Fruit fly (Drosophila melanogaster): ENCODE data around the gene CG7101.
A peak's percentile ranks its signal among the peaks of the same experiment; 100 is the strongest.

CG7101 gene

dm6 chrX:18843229-18844033 lies 13.0 kb downstream of the CG7101 start, which contains the start of gene htk (continued):
- TF ChIP-seq brk (GFP tag; optimal IDR thresholded peaks at IDR 0.05) (no peak), Hr83 (GFP tag; optimal IDR thresholded peaks at IDR 0.05; ENCODE audit: poor library complexity, severe bottlenecking) (peak; percentile 72), Dif (GFP tag; optimal IDR thresholded peaks at IDR 0.05; ENCODE audit: partially characterized antibody) (no peak), dsf (GFP tag; optimal IDR thresholded peaks at IDR 0.05; ENCODE audit: borderline replicate concordance) (no peak), Mio (GFP tag; optimal IDR thresholded peaks at IDR 0.05) (no peak), Sp1 (GFP tag; optimal IDR thresholded peaks at IDR 0.05) (peak; percentile 20), Dfd (GFP tag; optimal IDR thresholded peaks at IDR 0.05) (no peak), foxo (GFP tag; optimal IDR thresholded peaks at IDR 0.05) (peak in 1 of 2 experiments; percentile 86), rgr (GFP tag; optimal IDR thresholded peaks at IDR 0.05) (peak; percentile 74), CrebA (GFP tag; optimal IDR thresholded peaks at IDR 0.05; ENCODE audit: borderline replicate concordance) (no peak), pan (optimal IDR thresholded peaks at IDR 0.05) (no peak)

- TF ChIP-seq Sp1 (GFP tag; optimal IDR thresholded peaks at IDR 0.05) (peak; percentile 89), Hr78 (GFP tag; optimal IDR thresholded peaks at IDR 0.05) (no peak), jim (GFP tag; optimal IDR thresholded peaks at IDR 0.05) (no peak), Abd-B (GFP tag; optimal IDR thresholded peaks at IDR 0.05) (no peak), woc (GFP tag; optimal IDR thresholded peaks at IDR 0.05) (peak; percentile 92), OdsH (GFP tag; optimal IDR thresholded peaks at IDR 0.05) (peak; percentile 80), sv (GFP tag; optimal IDR thresholded peaks at IDR 0.05) (peak; percentile 77), Hnf4 (GFP tag; optimal IDR thresholded peaks at IDR 0.05) (no peak), CrebA (GFP tag; optimal IDR thresholded peaks at IDR 0.05; ENCODE audit: borderline replicate concordance) (no peak), Vsx2 (GFP tag; optimal IDR thresholded peaks at IDR 0.05; ENCODE audit: partially characterized antibody) (no peak), usp (GFP tag; optimal IDR thresholded peaks at IDR 0.05) (no peak), fru (GFP tag; optimal IDR thresholded peaks at IDR 0.05) (peak; percentile 86), ey (GFP tag; optimal IDR thresholded peaks at IDR 0.05) (peak; percentile 81), HLH106 (tag; optimal IDR thresholded peaks at IDR 0.05) (peak; percentile 89), dsf (GFP tag; optimal IDR thresholded peaks at IDR 0.05; ENCODE audit: borderline replicate concordance) (no peak), Myc (optimal IDR thresholded peaks at IDR 0.05) (no peak), Mio (GFP tag; optimal IDR thresholded peaks at IDR 0.05) (peak; percentile 13), tai (GFP tag; optimal IDR thresholded peaks at IDR 0.05) (no peak), sage (GFP tag; optimal IDR thresholded peaks at IDR 0.05) (no peak), Jra (GFP tag; optimal IDR thresholded peaks at IDR 0.05) (no peak), dmrt93B (GFP tag; optimal IDR thresholded peaks at IDR 0.05) (peak; percentile 81), rgr (GFP tag; optimal IDR thresholded peaks at IDR 0.05) (peak; percentile 84), CG9705 (GFP tag; optimal IDR thresholded peaks at IDR 0.05) (peak; percentile 83), Dfd (GFP tag; optimal IDR thresholded peaks at IDR 0.05) (no peak), foxo (GFP tag; optimal IDR thresholded peaks at IDR 0.05) (peak in 1 of 2 experiments; percentile 88), lola (GFP tag; optimal IDR thresholded peaks at IDR 0.05) (no peak), Rel (GFP tag; optimal IDR thresholded peaks at IDR 0.05) (no peak), Rel (tag; optimal IDR thresholded peaks at IDR 0.05) (peak; percentile 57), pan (optimal IDR thresholded peaks at IDR 0.05) (no peak), h (GFP tag; optimal IDR thresholded peaks at IDR 0.05) (peak; percentile 81), psq (GFP tag; optimal IDR thresholded peaks at IDR 0.05) (peak; percentile 81), N (GFP tag; optimal IDR thresholded peaks at IDR 0.05) (no peak), brk (GFP tag; optimal IDR thresholded peaks at IDR 0.05) (no peak), Dif (GFP tag; optimal IDR thresholded peaks at IDR 0.05; ENCODE audit: partially characterized antibody) (no peak), CG32264 (GFP tag; optimal IDR thresholded peaks at IDR 0.05) (no peak), GATAd (GFP tag; optimal IDR thresholded peaks at IDR 0.05) (no peak), Hr83 (GFP tag; optimal IDR thresholded peaks at IDR 0.05; ENCODE audit: poor library complexity, severe bottlenecking) (peak; percentile 85), br (GFP tag; optimal IDR thresholded peaks at IDR 0.05) (peak; percentile 75), dl (GFP tag; optimal IDR thresholded peaks at IDR 0.05; ENCODE audit: insufficient read depth in 1 of 2, partially characterized antibody in 2 of 2) (no peak)
Measured at dm6 chrX:18848338-18849021, 18.1 kb downstream of the CG7101 start, which contains the start of gene shop. Gene shop, minus strand, starts transcription at chrX:18848566.
